Worm (Caenorhabditis elegans): ENCODE results near the gene cdc-48.2.

Gene cdc-48.2

DNA sequence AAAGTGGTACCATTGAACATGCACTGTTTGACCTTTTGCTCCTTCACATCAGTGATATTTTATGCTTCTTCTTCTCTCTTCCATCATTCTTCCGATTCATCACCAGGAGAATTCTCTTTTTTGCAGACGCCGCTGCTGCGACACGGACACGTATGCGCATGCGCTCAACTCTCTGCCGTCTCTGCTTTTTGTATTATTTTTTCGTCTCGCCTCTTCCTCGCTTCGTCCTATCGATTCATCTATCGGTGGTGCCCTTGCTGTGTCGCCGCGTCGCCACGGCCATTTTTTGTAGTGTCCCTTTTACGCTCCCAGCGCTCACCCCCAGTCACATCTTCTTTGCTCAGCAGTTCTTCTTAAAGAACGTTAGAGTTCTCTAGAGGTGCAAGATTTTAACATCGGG is 12.2 kb upstream of the cdc-48.2 start:
- TF ChIP-seq tag-97 (GFP tag; IDR thresholded peaks at IDR 0.05) (no peak), spr-1 (tag; optimal IDR thresholded peaks at IDR 0.05) (no peak), daf-16 (GFP tag; optimal IDR thresholded peaks at IDR 0.05) (no peak), daf-16 (tag; optimal IDR thresholded peaks at IDR 0.05) (peak; percentile 25), mdt-29 (GFP tag; IDR thresholded peaks at IDR 0.05) (no peak), ama-1 (optimal IDR thresholded peaks at IDR 0.05) (no peak), F44E2.7 (GFP tag; IDR thresholded peaks at IDR 0.05) (no peak), lsy-2 (tag; optimal IDR thresholded peaks at IDR 0.05) (peak; percentile 59 to 75), aha-1 (tag) (peak; percentile 82), mxl-3 (GFP tag; optimal IDR thresholded peaks at IDR 0.05) (peak; percentile 64), mep-1 (tag; optimal IDR thresholded peaks at IDR 0.05) (peak; percentile 64), skn-1 (tag; optimal IDR thresholded peaks at IDR 0.05) (no peak), hlh-11 (tag; optimal IDR thresholded peaks at IDR 0.05) (peak; percentile 69), nhr-237 (tag; optimal IDR thresholded peaks at IDR 0.05) (no peak), ZK337.2 (GFP tag; IDR thresholded peaks at IDR 0.05) (no peak), zip-11 (GFP tag; IDR thresholded peaks at IDR 0.05) (no peak), Y5F2A.4 (GFP tag; optimal IDR thresholded peaks at IDR 0.05) (no peak), mes-2 (tag; optimal IDR thresholded peaks at IDR 0.05; ENCODE audit: poor library complexity, severe bottlenecking) (peak; percentile 60), lim-7 (GFP tag; IDR thresholded peaks at IDR 0.05) (no peak), lin-39 (tag; optimal IDR thresholded peaks at IDR 0.05) (no peak), egl-43 (GFP tag; IDR thresholded peaks at IDR 0.05) (peak; percentile 60), ceh-82 (tag; optimal IDR thresholded peaks at IDR 0.05) (no peak), pha-4 (GFP tag; IDR thresholded peaks at IDR 0.05) (0 out of 2 replicates have a peak, but pooled peaks have one; percentile 42), pha-4 (tag; optimal IDR thresholded peaks at IDR 0.05) (no peak), ctbp-1 (GFP tag; IDR thresholded peaks at IDR 0.05) (peak; percentile 70), lin-38 (GFP tag; IDR thresholded peaks at IDR 0.05) (peak; percentile 54), dve-1 (tag; optimal IDR thresholded peaks at IDR 0.05; ENCODE audit: insufficient read depth) (peak; percentile 47), unc-130 (GFP tag; optimal IDR thresholded peaks at IDR 0.05) (no peak), rbr-2 (tag; optimal IDR thresholded peaks at IDR 0.05) (peak; percentile 60), ceh-20 (GFP tag; IDR thresholded peaks at IDR 0.05) (0 out of 2 replicates have a peak, but pooled peaks have one; percentile 29), pqm-1 (tag; optimal IDR thresholded peaks at IDR 0.05) (no peak), T26A8.4 (GFP tag; IDR thresholded peaks at IDR 0.05) (no peak), daf-12 (tag; optimal IDR thresholded peaks at IDR 0.05) (no peak), unc-39 (tag; optimal IDR thresholded peaks at IDR 0.05) (no peak), dmd-6 (GFP tag; IDR thresholded peaks at IDR 0.05) (peak; percentile 59; the same call in 1 of the 2 replicates), Y75B8A.6 (GFP tag; IDR thresholded peaks at IDR 0.05) (no peak), mdl-1 (tag; optimal IDR thresholded peaks at IDR 0.05) (peak; percentile 22 to 77), spr-3 (GFP tag; optimal IDR thresholded peaks at IDR 0.05) (no peak), zfp-2 (tag; optimal IDR thresholded peaks at IDR 0.05) (no peak), snpc-4 (tag; optimal IDR thresholded peaks at IDR 0.05) (no peak), ceh-28 (tag; optimal IDR thresholded peaks at IDR 0.05) (peak; percentile 32), R02D3.7 (tag; optimal IDR thresholded peaks at IDR 0.05) (no peak), dpl-1 (GFP tag; optimal IDR thresholded peaks at IDR 0.05) (peak; percentile 4), nhr-48 (tag; optimal IDR thresholded peaks at IDR 0.05) (no peak), hmg-1.1 (GFP tag; IDR thresholded peaks at IDR 0.05) (peak; percentile 76), F37D6.2 (tag; optimal IDR thresholded peaks at IDR 0.05) (no peak), nhr-6 (tag; optimal IDR thresholded peaks at IDR 0.05) (peak; percentile 9), nhr-10 (tag; optimal IDR thresholded peaks at IDR 0.05) (no peak), lin-29 (GFP tag; IDR thresholded peaks at IDR 0.05) (no peak), nhr-28 (tag; optimal IDR thresholded peaks at IDR 0.05) (peak; percentile 58), arid-1 (GFP tag; conservative IDR thresholded peaks at IDR 0.05) (0 out of 2 replicates have a peak, but pooled peaks have one; percentile 22), vab-7 (GFP tag; IDR thresholded peaks at IDR 0.05) (peak; percentile 41; the same call in 1 of the 2 replicates), hif-1 (tag; optimal IDR thresholded peaks at IDR 0.05) (peak in 1 of 2 experiments; percentile 55)
